Worm (Caenorhabditis elegans) whole organism, mixed stage, embryonic: ENCODE measurements around the gene alkb-8.

ENCODE experiments used
- blmp-1 ChIP-seq: fragments of 150-350 bp; optimal IDR thresholded peaks from 2 replicates; lab custom pipeline; 2014; ENCODE audit warnings: missing biosample characterization, missing genetic modification characterization
- elt-1 ChIP-seq: sonication (generic microtip); optimal IDR thresholded peaks from 2 replicates; lab custom pipeline; 2017; ENCODE audit warnings: missing genetic modification characterization, mild to moderate bottlenecking, missing compliant biosample characterization, antibody characterized with exemption, moderate library complexity, borderline replicate concordance; ENCODE audit not compliant: insufficient read depth
- flh-1 ChIP-seq: fragments of 200-800 bp; sonication (Bioruptor generic); optimal IDR thresholded peaks from 2 replicates; lab custom pipeline; 2018; ENCODE audit warnings: mild to moderate bottlenecking, missing genetic modification characterization, moderate library complexity, missing compliant biosample characterization
- ham-2 ChIP-seq: fragments of 200-800 bp; sonication (Bioruptor generic); optimal IDR thresholded peaks from 2 replicates; lab custom pipeline; 2018; ENCODE audit warnings: mild to moderate bottlenecking, missing genetic modification characterization, missing compliant biosample characterization
- nhr-2 ChIP-seq: fragments of 150-350 bp; optimal IDR thresholded peaks from 2 replicates; lab custom pipeline; 2014; ENCODE audit warnings: missing biosample characterization, missing genetic modification characterization
- nhr-76 ChIP-seq: sonication (generic microtip); optimal IDR thresholded peaks from 2 replicates; lab custom pipeline; 2017; ENCODE audit warnings: missing biosample characterization, missing genetic modification characterization
- pha-4 ChIP-seq: fragments of 150-350 bp; optimal IDR thresholded peaks from 2 replicates; lab custom pipeline; 2018; ENCODE audit warnings: missing biosample characterization, missing genetic modification reagents, missing genetic modification characterization
- snpc-4 ChIP-seq: fragments of 150-350 bp; optimal IDR thresholded peaks from 2 replicates; lab custom pipeline; 2014; ENCODE audit warnings: missing biosample characterization, missing genetic modification characterization
- tbx-8 ChIP-seq: fragments of 200-800 bp; sonication (Bioruptor generic); optimal IDR thresholded peaks from 2 replicates; lab custom pipeline; 2018; ENCODE audit warnings: mild to moderate bottlenecking, missing genetic modification characterization, moderate library complexity, missing compliant biosample characterization

ce11 chrIII:3713163-3713562 is 4.0 kb downstream of the alkb-8 start, which contains the start of gene nrde-1:
- no peak for TF ChIP-seq elt-1 (tag; lab: Kevin White, UChicago)
- no peak for TF ChIP-seq ham-2 (GFP tag; lab: Kevin White, UChicago)
- no peak for TF ChIP-seq nhr-76
- TF ChIP-seq snpc-4 (tag; lab: Kevin White, UChicago) = no peak
- no peak for TF ChIP-seq pha-4 (tag; lab: Kevin White, UChicago)
- no peak for TF ChIP-seq tbx-8 (GFP tag; lab: Kevin White, UChicago)
- no peak for TF ChIP-seq blmp-1 (tag; lab: Kevin White, UChicago)
- TF ChIP-seq nhr-2 (tag; lab: Kevin White, UChicago) = no peak
- no peak for TF ChIP-seq flh-1
